Worm (Caenorhabditis elegans): ENCODE results near the gene F54H5.14.

- TF ChIP-seq dao-5 (tag; optimal IDR thresholded peaks at IDR 0.05) (no peak), W03F9.2 (tag; optimal IDR thresholded peaks at IDR 0.05) (no peak), him-1 (tag; optimal IDR thresholded peaks at IDR 0.05) (no peak)
Observed at ce11 chrII:6598050-6598449, 27.2 kb downstream of the F54H5.14 start, which contains the start of gene dnj-8.

All from whole organism, L4/young adult.